Fruit fly (Drosophila melanogaster): ENCODE results near the gene upd2.

dm6 chrX:18208930-18209477, 34.1 kb downstream of the upd2 start, which contains the start of gene Him:
- TF ChIP-seq pan (optimal IDR thresholded peaks at IDR 0.05): no peak
- no peak for TF ChIP-seq Dll (optimal IDR thresholded peaks at IDR 0.05)
- TF ChIP-seq psq (optimal IDR thresholded peaks at IDR 0.05): no peak

Measured in whole organism.